Worm (Caenorhabditis elegans) whole organism, L3 larva: ENCODE data around the gene AH6.3.

Experiments used
- ama-1 ChIP-seq: fragments of 150-350 bp; optimal IDR thresholded peaks from 2 replicates; lab custom pipeline; 2018
- mml-1 ChIP-seq: fragments of 150-350 bp; sonication (generic microtip); optimal IDR thresholded peaks from 3 replicates; lab custom pipeline; 2014; ENCODE audit warnings: missing biosample characterization, missing genetic modification characterization
- nhr-25 ChIP-seq: sonication (generic microtip); optimal IDR thresholded peaks from 2 replicates; lab custom pipeline; 2017; ENCODE audit warnings: missing biosample characterization, missing genetic modification characterization
- nhr-76 ChIP-seq: fragments of 150-350 bp; sonication (generic microtip); optimal IDR thresholded peaks from 5 replicates; lab custom pipeline; 2014; ENCODE audit warnings: missing biosample characterization, missing genetic modification characterization
- nhr-77 ChIP-seq: fragments of 150-350 bp; optimal IDR thresholded peaks from 2 replicates; lab custom pipeline; 2014; ENCODE audit warnings: missing biosample characterization, missing genetic modification characterization
- snpc-4 ChIP-seq: fragments of 150-350 bp; optimal IDR thresholded peaks from 2 replicates; lab custom pipeline; 2014; ENCODE audit warnings: missing biosample characterization, missing genetic modification characterization
- unc-39 ChIP-seq: sonication (generic microtip); optimal IDR thresholded peaks from 4 replicates; lab custom pipeline; 2017; ENCODE audit warnings: missing biosample characterization, missing genetic modification characterization
- ztf-11 ChIP-seq: fragments of 150-350 bp; optimal IDR thresholded peaks from 2 replicates; lab custom pipeline; 2014; ENCODE audit warnings: missing biosample characterization, missing genetic modification characterization
- ztf-4 ChIP-seq: fragments of 150-350 bp; optimal IDR thresholded peaks from 2 replicates; lab custom pipeline; 2014; ENCODE audit warnings: missing biosample characterization, missing genetic modification characterization

- TF ChIP-seq snpc-4 (tag; lab: Kevin White, UChicago), result no peak
- no peak for TF ChIP-seq nhr-76
- no peak for TF ChIP-seq ztf-4
- no peak for TF ChIP-seq ztf-11 (tag; lab: Kevin White, UChicago)
- no peak for TF ChIP-seq mml-1 (tag; lab: Kevin White, UChicago)
- no peak for TF ChIP-seq unc-39 (tag; lab: Kevin White, UChicago)
- no peak for TF ChIP-seq nhr-77 (tag; lab: Kevin White, UChicago)
- TF ChIP-seq ama-1 (lab: Kevin White, UChicago), result no peak
- no peak for TF ChIP-seq nhr-25 (tag; lab: Kevin White, UChicago)
Observed at ce11 chrII:9551536-9551935, 32.7 kb downstream of the AH6.3 start, which contains the start of gene F35H8.12.
